Worm (Caenorhabditis elegans) whole organism, L2 larva: ENCODE results near the gene set-8.

Experiments used
- C34F6.9 ChIP-seq: fragments of 150-350 bp; optimal IDR thresholded peaks from 2 replicates; lab custom pipeline; 2014; ENCODE audit warnings: missing biosample characterization, missing genetic modification characterization
- F13H6.1 ChIP-seq: sonication (generic microtip); optimal IDR thresholded peaks from 2 replicates; lab custom pipeline; 2016; ENCODE audit warnings: missing genetic modification characterization, missing compliant biosample characterization
- R02D3.7 ChIP-seq: fragments of 150-350 bp; optimal IDR thresholded peaks from 2 replicates; lab custom pipeline; 2014; ENCODE audit warnings: missing biosample characterization, missing genetic modification characterization
- alr-1 ChIP-seq: fragments of 150-350 bp; optimal IDR thresholded peaks from 2 replicates; lab custom pipeline; 2014; ENCODE audit warnings: missing biosample characterization, missing genetic modification characterization
- aly-2 ChIP-seq: fragments of 150-350 bp; optimal IDR thresholded peaks from 2 replicates; lab custom pipeline; 2014; ENCODE audit warnings: missing biosample characterization, missing genetic modification characterization
- ama-1 ChIP-seq: fragments of 150-350 bp; optimal IDR thresholded peaks from 2 replicates; lab custom pipeline; 2018; ENCODE audit warnings: inconsistent platforms
- ceh-16 ChIP-seq: fragments of 150-350 bp; optimal IDR thresholded peaks from 2 replicates; lab custom pipeline; 2014; ENCODE audit warnings: missing biosample characterization, missing genetic modification characterization
- ceh-82 ChIP-seq: fragments of 150-350 bp; optimal IDR thresholded peaks from 2 replicates; lab custom pipeline; 2014; ENCODE audit warnings: missing biosample characterization, missing genetic modification characterization
- crh-2 ChIP-seq: sonication (generic microtip); optimal IDR thresholded peaks from 2 replicates; lab custom pipeline; 2017; ENCODE audit warnings: missing biosample characterization, missing genetic modification characterization
- egl-27 ChIP-seq: sonication (generic microtip); optimal IDR thresholded peaks from 3 replicates; lab custom pipeline; 2017; ENCODE audit warnings: missing biosample characterization, missing genetic modification reagents, missing genetic modification characterization
- elt-1 ChIP-seq: fragments of 150-350 bp; optimal IDR thresholded peaks from 2 replicates; lab custom pipeline; 2014; ENCODE audit warnings: missing biosample characterization, missing genetic modification characterization
- elt-3 ChIP-seq: sonication (generic microtip); optimal IDR thresholded peaks from 2 replicates; lab custom pipeline; 2017; ENCODE audit warnings: missing biosample characterization, missing genetic modification characterization
- fos-1 ChIP-seq: fragments of 150-350 bp; optimal IDR thresholded peaks from 2 replicates; lab custom pipeline; 2014; ENCODE audit warnings: missing biosample characterization, missing genetic modification characterization
- lin-11 ChIP-seq: fragments of 150-350 bp; sonication (generic microtip); optimal IDR thresholded peaks from 2 replicates; lab custom pipeline; 2014; ENCODE audit warnings: missing biosample characterization, missing genetic modification characterization, inconsistent platforms, mixed read lengths
- lin-39 ChIP-seq: fragments of 150-350 bp; optimal IDR thresholded peaks from 2 replicates; lab custom pipeline; 2014; ENCODE audit warnings: missing biosample characterization, missing genetic modification reagents, missing genetic modification characterization
- lsy-2 ChIP-seq, 2 experiments: fragments of 150-350 bp in 1 of 2; sonication (generic microtip) in 1 of 2; optimal IDR thresholded peaks; 2 replicates each; lab custom pipeline; 2014 to 2017; ENCODE audit warnings: missing biosample characterization in 2 of 2, missing genetic modification characterization in 2 of 2
- mab-5 ChIP-seq: fragments of 150-350 bp; optimal IDR thresholded peaks from 2 replicates; lab custom pipeline; 2014; ENCODE audit warnings: missing biosample characterization, missing genetic modification characterization
- mbf-1 ChIP-seq: sonication (generic microtip); optimal IDR thresholded peaks from 2 replicates; lab custom pipeline; 2017; ENCODE audit warnings: missing biosample characterization, missing genetic modification characterization
- mdl-1 ChIP-seq, 2 experiments: fragments of 150-350 bp in 1 of 2; sonication (generic microtip) in 1 of 2; optimal IDR thresholded peaks; 2 replicates each; lab custom pipeline; 2017; ENCODE audit warnings: missing biosample characterization in 2 of 2, missing genetic modification characterization in 2 of 2
- nhr-10 ChIP-seq: sonication (generic microtip); optimal IDR thresholded peaks from 2 replicates; lab custom pipeline; 2017; ENCODE audit warnings: missing biosample characterization, missing genetic modification characterization
- nhr-12 ChIP-seq: fragments of 150-350 bp; optimal IDR thresholded peaks from 2 replicates; lab custom pipeline; 2014; ENCODE audit warnings: missing biosample characterization, missing genetic modification characterization
- nhr-129 ChIP-seq: fragments of 150-350 bp; optimal IDR thresholded peaks from 2 replicates; lab custom pipeline; 2014; ENCODE audit warnings: missing biosample characterization, missing genetic modification characterization
- nhr-23 ChIP-seq: fragments of 150-350 bp; optimal IDR thresholded peaks from 2 replicates; lab custom pipeline; 2014; ENCODE audit warnings: missing biosample characterization, missing genetic modification reagents, missing genetic modification characterization
- nhr-237 ChIP-seq: fragments of 150-350 bp; optimal IDR thresholded peaks from 2 replicates; lab custom pipeline; 2014; ENCODE audit warnings: missing biosample characterization, missing genetic modification characterization
- nhr-25 ChIP-seq: fragments of 150-350 bp; sonication (generic microtip); optimal IDR thresholded peaks from 3 replicates; lab custom pipeline; 2014; ENCODE audit warnings: missing biosample characterization, missing genetic modification characterization
- nhr-6 ChIP-seq: fragments of 150-350 bp; optimal IDR thresholded peaks from 2 replicates; lab custom pipeline; 2014; ENCODE audit warnings: missing biosample characterization, missing genetic modification characterization
- peb-1 ChIP-seq: fragments of 150-350 bp; optimal IDR thresholded peaks from 2 replicates; lab custom pipeline; 2014; ENCODE audit warnings: missing biosample characterization, missing genetic modification characterization
- sem-4 ChIP-seq: fragments of 150-350 bp; optimal IDR thresholded peaks from 2 replicates; lab custom pipeline; 2014; ENCODE audit warnings: missing biosample characterization, missing genetic modification reagents, missing genetic modification characterization
- skn-1 ChIP-seq: sonication (generic microtip); optimal IDR thresholded peaks from 2 replicates; lab custom pipeline; 2017; ENCODE audit warnings: missing biosample characterization, missing genetic modification characterization
- sma-3 ChIP-seq: sonication (generic microtip); optimal IDR thresholded peaks from 2 replicates; lab custom pipeline; 2016; ENCODE audit warnings: missing genetic modification reagents, missing genetic modification characterization, missing compliant biosample characterization
- sma-9 ChIP-seq, 2 experiments: fragments of 150-350 bp in 1 of 2; sonication (generic microtip) in 1 of 2; optimal IDR thresholded peaks; 2 replicates each; lab custom pipeline; 2014 to 2016; ENCODE audit warnings: missing genetic modification characterization in 2 of 2, mild to moderate bottlenecking in 1 of 2, missing biosample characterization in 1 of 2, missing compliant biosample characterization in 1 of 2, missing genetic modification reagents in 1 of 2, moderate library complexity in 1 of 2
- unc-55 ChIP-seq: fragments of 150-350 bp; sonication (generic microtip); optimal IDR thresholded peaks from 3 replicates; lab custom pipeline; 2014; ENCODE audit warnings: missing biosample characterization, missing genetic modification reagents, missing genetic modification characterization
- unc-62 ChIP-seq: fragments of 150-350 bp; optimal IDR thresholded peaks from 2 replicates; lab custom pipeline; 2014; ENCODE audit warnings: missing biosample characterization, missing genetic modification reagents, missing genetic modification characterization
- zag-1 ChIP-seq: fragments of 150-350 bp; optimal IDR thresholded peaks from 2 replicates; lab custom pipeline; 2014; ENCODE audit warnings: missing biosample characterization, missing genetic modification characterization
- ztf-11 ChIP-seq: sonication (generic microtip); optimal IDR thresholded peaks from 2 replicates; lab custom pipeline; 2017; ENCODE audit warnings: missing biosample characterization, missing genetic modification characterization

The set-8 gene

ce11 chrX:13481704-13482103 is 35.2 kb downstream of the set-8 start, which contains the start of gene srd-50:
Gene srd-50 (minus strand): TSS chrX:13481804.
- TF ChIP-seq unc-62 (GFP tag; lab: Kevin White, UChicago) (no peak), nhr-129 (tag; lab: Kevin White, UChicago) (no peak), ama-1 (lab: Kevin White, UChicago) (no peak), sma-9 (GFP tag; optimal IDR thresholded peaks at IDR 0.05; lab: Kevin White, UChicago) (no peak), sma-9 (tag; optimal IDR thresholded peaks at IDR 0.05; lab: Kevin White, UChicago) (no peak), ceh-16 (tag; lab: Kevin White, UChicago) (no peak), ceh-82 (tag; lab: Kevin White, UChicago) (no peak), peb-1 (tag; lab: Kevin White, UChicago) (no peak), nhr-237 (tag; lab: Kevin White, UChicago) (no peak), alr-1 (no peak), aly-2 (tag; lab: Kevin White, UChicago) (no peak), elt-3 (tag; lab: Kevin White, UChicago) (no peak), mab-5 (tag; lab: Kevin White, UChicago) (no peak), ztf-11 (no peak), nhr-23 (tag; lab: Kevin White, UChicago) (no peak), R02D3.7 (tag; lab: Kevin White, UChicago) (no peak), F13H6.1 (tag; lab: Kevin White, UChicago) (no peak), sem-4 (tag; lab: Kevin White, UChicago) (no peak)

ce11 chrX:13484813-13485212 is 38.3 kb downstream of the set-8 start, which contains the start of gene srd-51:
Gene srd-51 (minus strand): TSS chrX:13484913.
- TF ChIP-seq nhr-25, result no peak
- no peak for TF ChIP-seq nhr-6 (tag; lab: Kevin White, UChicago)
- no peak for TF ChIP-seq mdl-1 (tag; optimal IDR thresholded peaks at IDR 0.05; lab: Kevin White, UChicago)
- TF ChIP-seq F13H6.1 (tag; lab: Kevin White, UChicago), result no peak
- TF ChIP-seq alr-1, result no peak
- TF ChIP-seq fos-1 (tag; lab: Kevin White, UChicago), result no peak
- no peak for TF ChIP-seq egl-27 (tag; lab: Kevin White, UChicago)
- TF ChIP-seq nhr-12 (tag; lab: Kevin White, UChicago), result no peak
- TF ChIP-seq unc-55 (GFP tag; lab: Kevin White, UChicago), result no peak
- no peak for TF ChIP-seq crh-2 (tag; lab: Kevin White, UChicago)
- TF ChIP-seq sem-4 (tag; lab: Kevin White, UChicago), result no peak
- TF ChIP-seq mbf-1 (tag; lab: Kevin White, UChicago), result no peak
- TF ChIP-seq nhr-237 (tag; lab: Kevin White, UChicago), result no peak
- no peak for TF ChIP-seq ceh-82 (tag; lab: Kevin White, UChicago)
- TF ChIP-seq skn-1 (tag; lab: Kevin White, UChicago), result no peak
- TF ChIP-seq R02D3.7 (tag; lab: Kevin White, UChicago), result no peak
- TF ChIP-seq nhr-10 (tag; lab: Kevin White, UChicago), result no peak

- TF ChIP-seq zag-1 (tag; lab: Kevin White, UChicago), result peak; percentile 30
- no peak for TF ChIP-seq elt-1 (tag; lab: Kevin White, UChicago)
- peak in 1 of 2 experiments; percentile 25 for TF ChIP-seq lsy-2 (tag; optimal IDR thresholded peaks at IDR 0.05; lab: Kevin White, UChicago)
- TF ChIP-seq unc-55 (GFP tag; lab: Kevin White, UChicago), result peak; percentile 74
- TF ChIP-seq lin-11, result no peak
- peak; percentile 30 for TF ChIP-seq lin-39
- TF ChIP-seq sma-3 (GFP tag; lab: Kevin White, UChicago), result no peak
- TF ChIP-seq elt-3 (tag; lab: Kevin White, UChicago), result no peak
- TF ChIP-seq crh-2 (tag; lab: Kevin White, UChicago), result peak; percentile 37
- peak; percentile 26 for TF ChIP-seq mab-5 (tag; lab: Kevin White, UChicago)
- TF ChIP-seq C34F6.9 (tag; lab: Kevin White, UChicago), result peak; percentile 17
- no peak for TF ChIP-seq ztf-11
- TF ChIP-seq nhr-129 (tag; lab: Kevin White, UChicago), result no peak
These were observed 47.2 kb downstream of the set-8 start for ce11 chrX:13493762-13494161.
